Fruit fly (Drosophila melanogaster): ENCODE results near the gene CG10165.

CG10165 gene

dm6 chr2L:19570806-19571254 lies 40.7 kb upstream of the CG10165 start:
- no peak for TF ChIP-seq CG6276 (GFP tag; optimal IDR thresholded peaks at IDR 0.05)
- TF ChIP-seq CG6163 (GFP tag; IDR thresholded peaks at IDR 0.05): peak; percentile 56; the same call in 2 of the 3 replicates
- TF ChIP-seq CG10669 (GFP tag; optimal IDR thresholded peaks at IDR 0.05): peak; percentile 28
- peak; percentile 44 for TF ChIP-seq Hr39 (GFP tag; optimal IDR thresholded peaks at IDR 0.05)
- TF ChIP-seq pdm3 (GFP tag; optimal IDR thresholded peaks at IDR 0.05): peak; percentile 54
- TF ChIP-seq CG31627 (GFP tag; optimal IDR thresholded peaks at IDR 0.05): peak; percentile 31
- peak; percentile 37 for TF ChIP-seq Eip93F (GFP tag; optimal IDR thresholded peaks at IDR 0.05)
- TF ChIP-seq fd59A (GFP tag; optimal IDR thresholded peaks at IDR 0.05): no peak
- TF ChIP-seq CG10631 (GFP tag; optimal IDR thresholded peaks at IDR 0.05): peak; percentile 33
- peak; percentile 35 for TF ChIP-seq CG3919 (GFP tag; optimal IDR thresholded peaks at IDR 0.05)
- TF ChIP-seq Met (GFP tag; optimal IDR thresholded peaks at IDR 0.05): peak; percentile 43
- TF ChIP-seq Eip75B (GFP tag; optimal IDR thresholded peaks at IDR 0.05): no peak
- no peak for TF ChIP-seq CG8319 (GFP tag; optimal IDR thresholded peaks at IDR 0.05)
- TF ChIP-seq Hr38 (GFP tag; optimal IDR thresholded peaks at IDR 0.05): no peak
- no peak for TF ChIP-seq Ets21C (GFP tag; optimal IDR thresholded peaks at IDR 0.05)
- peak; percentile 52 for TF ChIP-seq topi (GFP tag; optimal IDR thresholded peaks at IDR 0.05)
- TF ChIP-seq Smox (GFP tag; optimal IDR thresholded peaks at IDR 0.05): no peak
- TF ChIP-seq dac (GFP tag; optimal IDR thresholded peaks at IDR 0.05): peak; percentile 22
- no peak for TF ChIP-seq Lpt (GFP tag; optimal IDR thresholded peaks at IDR 0.05)
- no peak for TF ChIP-seq fd85E (GFP tag; optimal IDR thresholded peaks at IDR 0.05)
- TF ChIP-seq CG11902 (GFP tag; optimal IDR thresholded peaks at IDR 0.05): no peak
- no peak for TF ChIP-seq CG11294 (GFP tag; IDR thresholded peaks at IDR 0.05)
- peak; percentile 22 for TF ChIP-seq Sox102F (GFP tag; optimal IDR thresholded peaks at IDR 0.05)
- peak; percentile 59; the same call in 1 of the 3 replicates for TF ChIP-seq eg (GFP tag; IDR thresholded peaks at IDR 0.05)
- TF ChIP-seq CG16779 (tag; optimal IDR thresholded peaks at IDR 0.05): no peak
- TF ChIP-seq ss (GFP tag; optimal IDR thresholded peaks at IDR 0.05): no peak
- TF ChIP-seq CG32006 (GFP tag; optimal IDR thresholded peaks at IDR 0.05): peak; percentile 69
- no peak for TF ChIP-seq spab (GFP tag; optimal IDR thresholded peaks at IDR 0.05)
- TF ChIP-seq CG3032 (tag; optimal IDR thresholded peaks at IDR 0.05): peak; percentile 5
- TF ChIP-seq CG11762 (GFP tag; optimal IDR thresholded peaks at IDR 0.05; ENCODE audit: insufficient read depth): no peak
- peak; percentile 83 for TF ChIP-seq Eip78C (GFP tag)
- no peak for TF ChIP-seq CG9139 (GFP tag; optimal IDR thresholded peaks at IDR 0.05)
- peak; percentile 27 for TF ChIP-seq cyc (GFP tag; optimal IDR thresholded peaks at IDR 0.05)
- TF ChIP-seq OdsH (GFP tag; optimal IDR thresholded peaks at IDR 0.05): peak; percentile 54
- TF ChIP-seq CG8632 (GFP tag; optimal IDR thresholded peaks at IDR 0.05): no peak
- TF ChIP-seq net (GFP tag; optimal IDR thresholded peaks at IDR 0.05): peak; percentile 31
- TF ChIP-seq Sox14 (GFP tag; optimal IDR thresholded peaks at IDR 0.05): no peak
- TF ChIP-seq Ets96B (tag; optimal IDR thresholded peaks at IDR 0.05): no peak
- peak; percentile 28 for TF ChIP-seq CG4318 (GFP tag; optimal IDR thresholded peaks at IDR 0.05)
- TF ChIP-seq dsx (GFP tag; optimal IDR thresholded peaks at IDR 0.05; ENCODE audit: poor library complexity, severe bottlenecking): no peak
- no peak for TF ChIP-seq CG1621 (tag; optimal IDR thresholded peaks at IDR 0.05)
- TF ChIP-seq acj6 (GFP tag; optimal IDR thresholded peaks at IDR 0.05): peak; percentile 8
- no peak for TF ChIP-seq CG6792 (GFP tag; optimal IDR thresholded peaks at IDR 0.05)
- no peak for TF ChIP-seq salr (GFP tag; optimal IDR thresholded peaks at IDR 0.05)
- peak; percentile 37 for TF ChIP-seq achi (GFP tag; optimal IDR thresholded peaks at IDR 0.05)
- TF ChIP-seq CG34406 (GFP tag; optimal IDR thresholded peaks at IDR 0.05): no peak
- peak; percentile 27; the same call in 1 of the 2 replicates for TF ChIP-seq CG15336 (GFP tag; IDR thresholded peaks at IDR 0.05)
- TF ChIP-seq CG8119 (GFP tag; IDR thresholded peaks at IDR 0.05): 0 out of 3 replicates have a peak, but pooled peaks have one; percentile 39
- TF ChIP-seq svp (GFP tag): peak; percentile 90
- TF ChIP-seq CG6808 (GFP tag; optimal IDR thresholded peaks at IDR 0.05): no peak
- TF ChIP-seq CG6854 (GFP tag; optimal IDR thresholded peaks at IDR 0.05): no peak
- TF ChIP-seq fkh (GFP tag; optimal IDR thresholded peaks at IDR 0.05): no peak

All from whole organism, prepupa.